Worm (Caenorhabditis elegans): ENCODE results near the gene srz-74.
"Not testable (repeated sequence)": the region's sequence is repeated elsewhere in the genome, so short reads cannot be mapped to it uniquely, and the experiment has no call there.

ce11 chrIV:16307925-16308324, 21.3 kb upstream of the srz-74 start, which contains the start of gene rac-2:
- TF ChIP-seq unc-62 (GFP tag; optimal IDR thresholded peaks at IDR 0.05 in 1 of 2); unc-62 (tag; optimal IDR thresholded peaks at IDR 0.05); dpl-1 (GFP tag; optimal IDR thresholded peaks at IDR 0.05); unc-130 (GFP tag; optimal IDR thresholded peaks at IDR 0.05); lin-29 (GFP tag; IDR thresholded peaks at IDR 0.05); nhr-77 (tag; optimal IDR thresholded peaks at IDR 0.05); egl-27 (tag; optimal IDR thresholded peaks at IDR 0.05); aly-2 (tag; optimal IDR thresholded peaks at IDR 0.05): not testable (repeated sequence)

All from whole organism, L4 larva.